Fruit fly (Drosophila melanogaster): ENCODE results near the gene CG11977.

CG11977 gene

dm6 chr3R:9029411-9029810 is 31.9 kb downstream of the CG11977 start:
- no peak for TF ChIP-seq EcR (GFP tag; optimal IDR thresholded peaks at IDR 0.05)
- no peak for TF ChIP-seq pan (optimal IDR thresholded peaks at IDR 0.05)
- TF ChIP-seq psq (optimal IDR thresholded peaks at IDR 0.05): no peak
- no peak for TF ChIP-seq CG8478 (optimal IDR thresholded peaks at IDR 0.05)
- TF ChIP-seq Dll (optimal IDR thresholded peaks at IDR 0.05): no peak
- no peak for TF ChIP-seq usp (GFP tag; optimal IDR thresholded peaks at IDR 0.05)

- no peak for TF ChIP-seq pan (optimal IDR thresholded peaks at IDR 0.05)
- no peak for TF ChIP-seq psq (optimal IDR thresholded peaks at IDR 0.05)
- no peak for TF ChIP-seq Dll (optimal IDR thresholded peaks at IDR 0.05)
- TF ChIP-seq CG8478 (optimal IDR thresholded peaks at IDR 0.05): no peak
- TF ChIP-seq usp (GFP tag; optimal IDR thresholded peaks at IDR 0.05): no peak
- TF ChIP-seq EcR (GFP tag; optimal IDR thresholded peaks at IDR 0.05): no peak
Observed at dm6 chr3R:9030006-9030749, 32.7 kb downstream of the CG11977 start.

- TF ChIP-seq Dll (optimal IDR thresholded peaks at IDR 0.05) (no peak), CG8478 (optimal IDR thresholded peaks at IDR 0.05) (no peak), pan (optimal IDR thresholded peaks at IDR 0.05) (no peak), psq (optimal IDR thresholded peaks at IDR 0.05) (no peak), EcR (GFP tag; optimal IDR thresholded peaks at IDR 0.05) (no peak), usp (GFP tag; optimal IDR thresholded peaks at IDR 0.05) (no peak)
Observed at dm6 chr3R:9030750-9031128, 33.2 kb downstream of the CG11977 start.

dm6 chr3R:9031797-9032418 is 34.4 kb downstream of the CG11977 start:
- TF ChIP-seq EcR (GFP tag; optimal IDR thresholded peaks at IDR 0.05): no peak
- TF ChIP-seq usp (GFP tag; optimal IDR thresholded peaks at IDR 0.05): no peak
- no peak for TF ChIP-seq Dll (optimal IDR thresholded peaks at IDR 0.05)
- no peak for TF ChIP-seq pan (optimal IDR thresholded peaks at IDR 0.05)
- TF ChIP-seq psq (optimal IDR thresholded peaks at IDR 0.05): no peak
- no peak for TF ChIP-seq CG8478 (optimal IDR thresholded peaks at IDR 0.05)

- TF ChIP-seq EcR (GFP tag; optimal IDR thresholded peaks at IDR 0.05) (no peak), Dll (optimal IDR thresholded peaks at IDR 0.05) (no peak), usp (GFP tag; optimal IDR thresholded peaks at IDR 0.05) (no peak), pan (optimal IDR thresholded peaks at IDR 0.05) (no peak)
Observed at dm6 chr3R:9033619-9034401, 36.3 kb downstream of the CG11977 start.

- TF ChIP-seq psq (optimal IDR thresholded peaks at IDR 0.05): no peak
- no peak for TF ChIP-seq usp (GFP tag; optimal IDR thresholded peaks at IDR 0.05)
- no peak for TF ChIP-seq pan (optimal IDR thresholded peaks at IDR 0.05)
- TF ChIP-seq CG8478 (optimal IDR thresholded peaks at IDR 0.05): no peak
- no peak for TF ChIP-seq Dll (optimal IDR thresholded peaks at IDR 0.05)
- TF ChIP-seq EcR (GFP tag; optimal IDR thresholded peaks at IDR 0.05): no peak
Observed at dm6 chr3R:9035252-9035651, 37.8 kb downstream of the CG11977 start.

- TF ChIP-seq psq (optimal IDR thresholded peaks at IDR 0.05) (no peak), CG8478 (optimal IDR thresholded peaks at IDR 0.05) (no peak), EcR (GFP tag; optimal IDR thresholded peaks at IDR 0.05) (no peak), usp (GFP tag; optimal IDR thresholded peaks at IDR 0.05) (no peak), pan (optimal IDR thresholded peaks at IDR 0.05) (no peak), Dll (optimal IDR thresholded peaks at IDR 0.05) (no peak)
Observed at dm6 chr3R:9037946-9038345, 40.4 kb downstream of the CG11977 start.

dm6 chr3R:9038652-9039051 is 41.2 kb downstream of the CG11977 start, which contains the start of gene hyx:
Gene hyx, plus strand, starts transcription at chr3R:9038760.
- TF ChIP-seq usp (GFP tag; optimal IDR thresholded peaks at IDR 0.05) (no peak), EcR (GFP tag; optimal IDR thresholded peaks at IDR 0.05) (no peak), Dll (optimal IDR thresholded peaks at IDR 0.05) (no peak), CG8478 (optimal IDR thresholded peaks at IDR 0.05) (no peak), psq (optimal IDR thresholded peaks at IDR 0.05) (no peak), pan (optimal IDR thresholded peaks at IDR 0.05) (no peak)

dm6 chr3R:9039448-9039847 is 42.0 kb downstream of the CG11977 start, which contains the start of gene neur:
Gene neur, minus strand, starts transcription at chr3R:9039471.
- no peak for TF ChIP-seq usp (GFP tag; optimal IDR thresholded peaks at IDR 0.05)
- TF ChIP-seq psq (optimal IDR thresholded peaks at IDR 0.05): no peak
- TF ChIP-seq Dll (optimal IDR thresholded peaks at IDR 0.05): no peak
- no peak for TF ChIP-seq EcR (GFP tag; optimal IDR thresholded peaks at IDR 0.05)
- TF ChIP-seq pan (optimal IDR thresholded peaks at IDR 0.05): no peak
- TF ChIP-seq CG8478 (optimal IDR thresholded peaks at IDR 0.05): no peak

- TF ChIP-seq CG8478 (optimal IDR thresholded peaks at IDR 0.05): no peak
- TF ChIP-seq psq (optimal IDR thresholded peaks at IDR 0.05): no peak
- TF ChIP-seq EcR (GFP tag; optimal IDR thresholded peaks at IDR 0.05): no peak
- no peak for TF ChIP-seq usp (GFP tag; optimal IDR thresholded peaks at IDR 0.05)
- no peak for TF ChIP-seq Dll (optimal IDR thresholded peaks at IDR 0.05)
- TF ChIP-seq pan (optimal IDR thresholded peaks at IDR 0.05): no peak
Observed at dm6 chr3R:9043610-9044009, 46.1 kb downstream of the CG11977 start.

- TF ChIP-seq pan (optimal IDR thresholded peaks at IDR 0.05) (no peak), EcR (GFP tag; optimal IDR thresholded peaks at IDR 0.05) (no peak), usp (GFP tag; optimal IDR thresholded peaks at IDR 0.05) (no peak), psq (optimal IDR thresholded peaks at IDR 0.05) (no peak), CG8478 (optimal IDR thresholded peaks at IDR 0.05) (no peak), Dll (optimal IDR thresholded peaks at IDR 0.05) (no peak)
Observed at dm6 chr3R:9045733-9046132, 48.2 kb downstream of the CG11977 start.

- TF ChIP-seq CG8478 (optimal IDR thresholded peaks at IDR 0.05) (no peak), usp (GFP tag; optimal IDR thresholded peaks at IDR 0.05) (no peak), psq (optimal IDR thresholded peaks at IDR 0.05) (no peak), pan (optimal IDR thresholded peaks at IDR 0.05) (no peak), EcR (GFP tag; optimal IDR thresholded peaks at IDR 0.05) (no peak), Dll (optimal IDR thresholded peaks at IDR 0.05) (no peak)
Observed at dm6 chr3R:9046954-9047353, 49.5 kb downstream of the CG11977 start.
